Worm (Caenorhabditis elegans) whole organism, L4 larva: ENCODE results near the gene mab-23.

Experiments
- ceh-28 ChIP-seq: fragments of 150-350 bp; optimal IDR thresholded peaks from 2 replicates; lab custom pipeline; 2014; ENCODE audit warnings: missing biosample characterization, missing genetic modification reagents, missing genetic modification characterization
- cey-2 ChIP-seq: sonication (generic microtip); optimal IDR thresholded peaks from 3 replicates; lab custom pipeline; 2017; ENCODE audit warnings: missing genetic modification characterization, mild to moderate bottlenecking, missing compliant biosample characterization, antibody characterized with exemption, borderline replicate concordance; ENCODE audit not compliant: insufficient read depth
- egl-27 ChIP-seq: sonication (generic microtip); optimal IDR thresholded peaks from 3 replicates; lab custom pipeline; 2017; ENCODE audit warnings: missing biosample characterization, missing genetic modification reagents, missing genetic modification characterization
- lin-39 ChIP-seq: fragments of 150-350 bp; optimal IDR thresholded peaks from 2 replicates; lab custom pipeline; 2014; ENCODE audit warnings: missing biosample characterization, missing genetic modification reagents, missing genetic modification characterization
- nhr-77 ChIP-seq: fragments of 150-350 bp; optimal IDR thresholded peaks from 2 replicates; lab custom pipeline; 2014; ENCODE audit warnings: missing biosample characterization, missing genetic modification characterization
- pqm-1 ChIP-seq: sonication (generic microtip); optimal IDR thresholded peaks from 2 replicates; lab custom pipeline; 2017; ENCODE audit warnings: missing biosample characterization, missing genetic modification characterization
- ztf-11 ChIP-seq: fragments of 150-350 bp; optimal IDR thresholded peaks from 2 replicates; lab custom pipeline; 2014; ENCODE audit warnings: missing biosample characterization, missing genetic modification characterization

- TF ChIP-seq nhr-77 (tag; lab: Kevin White, UChicago) = no peak
- no peak for TF ChIP-seq egl-27 (tag; lab: Kevin White, UChicago)
- no peak for TF ChIP-seq ceh-28 (tag; lab: Kevin White, UChicago)
- TF ChIP-seq cey-2 (tag; lab: Kevin White, UChicago) = no peak
- no peak for TF ChIP-seq pqm-1 (tag; lab: Kevin White, UChicago)
- TF ChIP-seq ztf-11 (tag; lab: Kevin White, UChicago) = no peak
- TF ChIP-seq lin-39 (tag; lab: Kevin White, UChicago) = no peak
Observed at ce11 chrV:10594810-10595209, 38.0 kb upstream of the mab-23 start, which contains the start of gene T21C9.11.
